Worm (Caenorhabditis elegans) whole organism, midembryonic: Measurements from ENCODE around the gene T20D3.14.

Experiments
- cog-1 ChIP-seq: sonication (generic microtip); optimal IDR thresholded peaks from 2 replicates; lab custom pipeline; 2016; ENCODE audit warnings: missing genetic modification characterization, missing compliant biosample characterization
- flt-1 ChIP-seq: fragments of 200-800 bp; sonication (Bioruptor generic); IDR thresholded peaks from 2 replicates; pipeline ENCODE4 v1.3.6; 2022; ENCODE audit warnings: missing genetic modification characterization, missing compliant biosample characterization
- med-1 ChIP-seq: sonication (generic microtip); optimal IDR thresholded peaks from 2 replicates; lab custom pipeline; 2017; ENCODE audit warnings: missing genetic modification characterization, mild to moderate bottlenecking, missing compliant biosample characterization, antibody characterized with exemption, missing genetic modification reagents; ENCODE audit not compliant: insufficient read depth
- tab-1 ChIP-seq: fragments of 200-800 bp; sonication (Bioruptor generic); IDR thresholded peaks from 2 replicates; pipeline ENCODE4 v1.3.6; 2022; ENCODE audit warnings: missing genetic modification characterization, missing compliant biosample characterization
- ztf-23 ChIP-seq: fragments of 200-800 bp; sonication (Bioruptor generic); IDR thresholded peaks from 2 replicates; pipeline ENCODE4 v1.3.6; 2022; ENCODE audit warnings: missing genetic modification reagents, missing genetic modification characterization, missing compliant biosample characterization

ce11 chrIV:9323989-9324506, 11.7 kb downstream of the T20D3.14 start, which contains the start of the genes nspg-11 and F49C12.15:
- TF ChIP-seq ztf-23 (GFP tag; lab: Robert Waterston, UW) (no peak), tab-1 (no peak), flt-1 (GFP tag; lab: Robert Waterston, UW) (no peak), med-1 (GFP tag; lab: Kevin White, UChicago) (no peak), cog-1 (tag; lab: Kevin White, UChicago) (no peak)
